Fruit fly (Drosophila melanogaster) whole organism, embryonic: ENCODE data around the gene CG14868.

ENCODE experiments used
- Bdp1 ChIP-seq: fragments of 200-800 bp; sonication (Bioruptor generic); optimal IDR thresholded peaks from 3 replicates; lab custom pipeline; 2016; ENCODE audit warnings: missing biosample characterization, missing genetic modification characterization
- CG11504 ChIP-seq: fragments of 200-800 bp; sonication (Bioruptor generic); optimal IDR thresholded peaks from 3 replicates; lab custom pipeline; 2019; ENCODE audit warnings: missing biosample characterization, mild to moderate bottlenecking, missing genetic modification characterization, moderate library complexity
- CG11723 ChIP-seq: fragments of 200-800 bp; sonication (Bioruptor generic); optimal IDR thresholded peaks from 2 replicates; lab custom pipeline; 2017; ENCODE audit warnings: missing biosample characterization, mild to moderate bottlenecking, missing genetic modification characterization
- CG13123 ChIP-seq: fragments of 200-800 bp; sonication (Bioruptor generic); optimal IDR thresholded peaks from 2 replicates; lab custom pipeline; 2016; ENCODE audit warnings: missing biosample characterization, missing genetic modification characterization
- CG13775 ChIP-seq: fragments of 200-800 bp; sonication (Bioruptor generic); optimal IDR thresholded peaks from 3 replicates; lab custom pipeline; 2017; ENCODE audit warnings: missing biosample characterization, mild to moderate bottlenecking, missing genetic modification characterization
- CG14014 ChIP-seq: fragments of 200-800 bp; sonication (Bioruptor generic); IDR thresholded peaks from 2 replicates; pipeline ENCODE4 v1.3.6; 2022; ENCODE audit warnings: missing biosample characterization, missing genetic modification characterization
- CG2129 ChIP-seq: fragments of 200-800 bp; sonication (Bioruptor generic); IDR thresholded peaks from 2 replicates; pipeline ENCODE4 v1.3.6; 2022; ENCODE audit warnings: missing biosample characterization, missing genetic modification characterization; ENCODE audit not compliant: partially characterized antibody
- CG2678 ChIP-seq: fragments of 200-800 bp; sonication (Bioruptor generic); optimal IDR thresholded peaks from 3 replicates; lab custom pipeline; 2019; ENCODE audit warnings: missing biosample characterization, mild to moderate bottlenecking, missing genetic modification characterization, moderate library complexity
- CG4820 ChIP-seq: fragments of 200-800 bp; sonication (Bioruptor generic); optimal IDR thresholded peaks from 3 replicates; lab custom pipeline; 2016; ENCODE audit warnings: missing biosample characterization, missing genetic modification characterization
- CG4854 ChIP-seq: fragments of 200-800 bp; sonication (Bioruptor generic); optimal IDR thresholded peaks from 2 replicates; lab custom pipeline; 2016; ENCODE audit warnings: missing biosample characterization, missing genetic modification characterization, inconsistent platforms
- CG6654 ChIP-seq: fragments of 200-800 bp; sonication (Bioruptor generic); optimal IDR thresholded peaks from 2 replicates; lab custom pipeline; 2017; ENCODE audit warnings: missing biosample characterization, mild to moderate bottlenecking, missing genetic modification characterization
- CG6813 ChIP-seq: fragments of 200-800 bp; sonication (Bioruptor generic); optimal IDR thresholded peaks from 2 replicates; lab custom pipeline; 2017; ENCODE audit warnings: missing biosample characterization, missing genetic modification characterization, mild to moderate bottlenecking, moderate library complexity, missing genetic modification reagents
- CG7928 ChIP-seq: fragments of 200-800 bp; sonication (Bioruptor generic); optimal IDR thresholded peaks from 2 replicates; lab custom pipeline; 2017; ENCODE audit warnings: missing biosample characterization, mild to moderate bottlenecking, missing genetic modification characterization
- CG8765 ChIP-seq: fragments of 200-800 bp; sonication (Bioruptor generic); IDR thresholded peaks from 2 replicates; pipeline ENCODE4 v1.3.6; 2022; ENCODE audit warnings: missing biosample characterization, missing genetic modification characterization
- CG9727 ChIP-seq: fragments of 200-800 bp; sonication (Bioruptor generic); optimal IDR thresholded peaks from 3 replicates; lab custom pipeline; 2017; ENCODE audit warnings: missing biosample characterization, mild to moderate bottlenecking, missing genetic modification characterization
- Dad ChIP-seq: fragments of 200-800 bp; sonication (Bioruptor generic); optimal IDR thresholded peaks from 3 replicates; lab custom pipeline; 2016; ENCODE audit warnings: missing biosample characterization, missing genetic modification characterization
- Dip3 ChIP-seq: fragments of 200-800 bp; sonication (Bioruptor generic); optimal IDR thresholded peaks from 3 replicates; lab custom pipeline; 2016; ENCODE audit warnings: missing biosample characterization, missing genetic modification characterization
- HLH3B ChIP-seq: fragments of 200-800 bp; sonication (Bioruptor generic); IDR thresholded peaks from 2 replicates; pipeline ENCODE4 v1.3.6; 2022; ENCODE audit warnings: missing biosample characterization, missing genetic modification characterization
- Hr51 ChIP-seq, 2 experiments: fragments of 200-800 bp; sonication (Bioruptor generic); optimal IDR thresholded peaks; 2 replicates in 1 of 2; 3 replicates in 1 of 2; lab custom pipeline; 2016 to 2018; ENCODE audit warnings: missing biosample characterization in 2 of 2, missing genetic modification characterization in 2 of 2, mild to moderate bottlenecking in 1 of 2, moderate library complexity in 1 of 2
- Meics ChIP-seq: fragments of 200-800 bp; sonication (Bioruptor generic); optimal IDR thresholded peaks from 2 replicates; lab custom pipeline; 2017; ENCODE audit warnings: missing biosample characterization, mild to moderate bottlenecking, missing genetic modification characterization
- Myb ChIP-seq: fragments of 200-800 bp; sonication (Bioruptor generic); optimal IDR thresholded peaks from 2 replicates; lab custom pipeline; 2016; ENCODE audit warnings: missing biosample characterization, missing genetic modification characterization
- NC2β ChIP-seq: fragments of 200-800 bp; sonication (Bioruptor generic); optimal IDR thresholded peaks from 2 replicates; lab custom pipeline; 2016; ENCODE audit warnings: missing biosample characterization, missing genetic modification characterization
- Neu2 ChIP-seq: fragments of 200-800 bp; sonication (Bioruptor generic); optimal IDR thresholded peaks from 3 replicates; lab custom pipeline; 2016; ENCODE audit warnings: missing biosample characterization, missing genetic modification characterization, borderline replicate concordance
- Nf-YA ChIP-seq: fragments of 200-800 bp; sonication (Bioruptor generic); IDR thresholded peaks from 2 replicates; pipeline ENCODE4 v1.3.6; 2022; ENCODE audit warnings: missing biosample characterization, missing genetic modification characterization
- Nf-YB ChIP-seq: fragments of 200-800 bp; sonication (Bioruptor generic); optimal IDR thresholded peaks from 3 replicates; lab custom pipeline; 2019; ENCODE audit warnings: missing biosample characterization, mild to moderate bottlenecking, missing genetic modification characterization, moderate library complexity
- Sox100B ChIP-seq: fragments of 200-800 bp; sonication (Bioruptor generic); optimal IDR thresholded peaks from 3 replicates; lab custom pipeline; 2018; ENCODE audit warnings: missing biosample characterization, mild to moderate bottlenecking, missing genetic modification characterization
- Spps ChIP-seq: fragments of 200-800 bp; sonication (Bioruptor generic); optimal IDR thresholded peaks from 2 replicates; lab custom pipeline; 2018; ENCODE audit warnings: missing biosample characterization, mild to moderate bottlenecking, missing genetic modification characterization
- TFAM ChIP-seq: fragments of 200-800 bp; sonication (Bioruptor generic); optimal IDR thresholded peaks from 2 replicates; lab custom pipeline; 2017; ENCODE audit warnings: missing biosample characterization, missing genetic modification characterization, inconsistent platforms
- Usf ChIP-seq: fragments of 200-800 bp; sonication (Bioruptor generic); optimal IDR thresholded peaks from 2 replicates; lab custom pipeline; 2017; ENCODE audit warnings: missing genotype, missing biosample characterization, missing genetic modification characterization
- al ChIP-seq: fragments of 200-800 bp; sonication (Bioruptor generic); IDR thresholded peaks from 2 replicates; pipeline ENCODE4 v1.3.6; 2022; ENCODE audit warnings: missing biosample characterization, missing genetic modification characterization
- bab2 ChIP-seq: fragments of 200-800 bp; sonication (Bioruptor generic); optimal IDR thresholded peaks from 2 replicates; lab custom pipeline; 2016; ENCODE audit warnings: missing biosample characterization, missing genetic modification characterization
- bbx ChIP-seq: fragments of 200-800 bp; sonication (Bioruptor generic); IDR thresholded peaks from 2 replicates; pipeline ENCODE4 v1.3.6; 2022; ENCODE audit warnings: missing biosample characterization, missing genetic modification characterization; ENCODE audit not compliant: partially characterized antibody
- dimm ChIP-seq: fragments of 200-800 bp; sonication (Bioruptor generic); IDR thresholded peaks from 2 replicates; pipeline ENCODE4 v1.3.6; 2022; ENCODE audit warnings: missing biosample characterization, missing genetic modification characterization
- eyg ChIP-seq: fragments of 200-800 bp; sonication (Bioruptor generic); optimal IDR thresholded peaks from 3 replicates; lab custom pipeline; 2016; ENCODE audit warnings: missing biosample characterization, missing genetic modification characterization
- fd64A ChIP-seq: fragments of 200-800 bp; sonication (Bioruptor generic); optimal IDR thresholded peaks from 3 replicates; lab custom pipeline; 2018; ENCODE audit warnings: missing biosample characterization, mild to moderate bottlenecking, missing genetic modification characterization
- fu2 ChIP-seq: fragments of 200-800 bp; sonication (Bioruptor generic); optimal IDR thresholded peaks from 2 replicates; lab custom pipeline; 2016; ENCODE audit warnings: missing biosample characterization, missing genetic modification characterization
- jigr1 ChIP-seq: fragments of 200-800 bp; sonication (Bioruptor generic); IDR thresholded peaks from 3 replicates; pipeline ENCODE4 v1.3.6; 2022; ENCODE audit warnings: missing biosample characterization, missing genetic modification characterization
- klu ChIP-seq: fragments of 200-800 bp; sonication (Bioruptor generic); IDR thresholded peaks from 2 replicates; pipeline ENCODE4 v1.3.6; 2022; ENCODE audit warnings: missing biosample characterization, missing genetic modification characterization
- knrl ChIP-seq: fragments of 200-800 bp; sonication (Bioruptor generic); IDR thresholded peaks from 3 replicates; pipeline ENCODE4 v1.3.6; 2022; ENCODE audit warnings: missing biosample characterization, missing genetic modification characterization; ENCODE audit not compliant: partially characterized antibody
- nmo ChIP-seq: fragments of 200-800 bp; sonication (Bioruptor generic); optimal IDR thresholded peaks from 2 replicates; lab custom pipeline; 2018; ENCODE audit warnings: missing biosample characterization, mild to moderate bottlenecking, missing genetic modification characterization, moderate library complexity
- p53 ChIP-seq: fragments of 200-800 bp; sonication (Bioruptor generic); optimal IDR thresholded peaks from 2 replicates; lab custom pipeline; 2016; ENCODE audit warnings: missing biosample characterization, missing genetic modification characterization
- peb ChIP-seq: fragments of 200-800 bp; sonication (Bioruptor generic); IDR thresholded peaks from 2 replicates; pipeline ENCODE4 v1.3.6; 2022; ENCODE audit warnings: missing biosample characterization, missing genetic modification characterization
- schlank ChIP-seq: fragments of 200-800 bp; sonication (Bioruptor generic); optimal IDR thresholded peaks from 2 replicates; lab custom pipeline; 2018; ENCODE audit warnings: missing biosample characterization, mild to moderate bottlenecking, missing genetic modification characterization
- sob ChIP-seq: fragments of 200-800 bp; sonication (Bioruptor generic); IDR thresholded peaks from 2 replicates; pipeline ENCODE4 v1.3.6; 2022; ENCODE audit warnings: missing biosample characterization, missing genetic modification characterization
- tll ChIP-seq, 2 experiments: fragments of 200-800 bp in 1 of 2; fragments of >200 bp in 1 of 2; sonication (Bioruptor generic) in 1 of 2; optimal IDR thresholded peaks; 2 replicates each; lab custom pipeline; 2017 to 2019; ENCODE audit warnings: missing biosample characterization in 2 of 2, missing genetic modification characterization in 2 of 2, mild to moderate bottlenecking in 1 of 2, moderate library complexity in 1 of 2
- tna ChIP-seq: fragments of 200-800 bp; sonication (Bioruptor generic); IDR thresholded peaks from 2 replicates; pipeline ENCODE4 v1.3.6; 2022; ENCODE audit warnings: missing biosample characterization, missing genetic modification characterization; ENCODE audit not compliant: partially characterized antibody
- twi ChIP-seq: fragments of 200-800 bp; optimal IDR thresholded peaks from 2 replicates; lab custom pipeline; 2019; ENCODE audit warnings: missing biosample characterization, mild to moderate bottlenecking, missing genetic modification characterization, moderate library complexity
- tx ChIP-seq: fragments of 200-800 bp; sonication (Bioruptor generic); optimal IDR thresholded peaks from 2 replicates; lab custom pipeline; 2016; ENCODE audit warnings: missing biosample characterization, missing genetic modification characterization

Gene CG14868

dm6 chr3R:15319912-15320746 lies 49.6 kb downstream of the CG14868 start, which contains the start of the genes CG6276 and CG44040 (continued):
- no peak for TF ChIP-seq CG2129 (GFP tag; lab: Robert Waterston, UW)
- peak; percentile 36 for TF ChIP-seq CG6813 (GFP tag; lab: Kevin White, UChicago)
- no peak for TF ChIP-seq tna
- no peak for TF ChIP-seq jigr1
- TF ChIP-seq Dad (GFP tag; lab: Kevin White, UChicago) = peak; percentile 60
- peak; percentile 72 for TF ChIP-seq Meics (GFP tag; lab: Kevin White, UChicago)
- peak; percentile 52 for TF ChIP-seq tx
- TF ChIP-seq bbx (GFP tag; lab: Robert Waterston, UW) = no peak
- TF ChIP-seq al (GFP tag; lab: Robert Waterston, UW) = peak; percentile 9; the same call in 1 of the 2 replicates
- no peak for TF ChIP-seq dimm (GFP tag; lab: Robert Waterston, UW)
- no peak for TF ChIP-seq knrl (GFP tag; lab: Robert Waterston, UW)
- TF ChIP-seq Myb (GFP tag; lab: Kevin White, UChicago) = no peak
- TF ChIP-seq Bdp1 (GFP tag; lab: Kevin White, UChicago) = no peak
- TF ChIP-seq CG7928 = no peak
- TF ChIP-seq fu2 (GFP tag; lab: Kevin White, UChicago) = no peak
- no peak for TF ChIP-seq peb (GFP tag; lab: Robert Waterston, UW)
- TF ChIP-seq Nf-YA = no peak
- no peak for TF ChIP-seq Spps (tag; lab: Kevin White, UChicago)
- TF ChIP-seq klu (GFP tag; lab: Robert Waterston, UW) = 0 out of 2 replicates have a peak, but pooled peaks have one; percentile 14
- TF ChIP-seq Dip3 = peak; percentile 9
- TF ChIP-seq twi (tag; lab: Kevin White, UChicago) = no peak
- TF ChIP-seq HLH3B (GFP tag; lab: Robert Waterston, UW) = 0 out of 2 replicates have a peak, but pooled peaks have one; percentile 23
- TF ChIP-seq CG13775 = peak; percentile 48
- peak; percentile 22 for TF ChIP-seq CG11723
- TF ChIP-seq Hr51 (GFP tag; optimal IDR thresholded peaks at IDR 0.05; lab: Kevin White, UChicago) = peak in 1 of 2 experiments; percentile 57
- peak; percentile 51 for TF ChIP-seq CG9727 (GFP tag; lab: Kevin White, UChicago)
- TF ChIP-seq fd64A (GFP tag; lab: Kevin White, UChicago) = peak; percentile 39
- TF ChIP-seq CG6654 (GFP tag; lab: Kevin White, UChicago) = no peak
- TF ChIP-seq TFAM (GFP tag; lab: Kevin White, UChicago) = no peak
- no peak for TF ChIP-seq Sox100B
- no peak for TF ChIP-seq NC2β (GFP tag; lab: Kevin White, UChicago)
- peak; percentile 6 for TF ChIP-seq schlank (tag; lab: Kevin White, UChicago)
- peak; percentile 65 for TF ChIP-seq CG2678 (tag; lab: Kevin White, UChicago)
- peak; percentile 23 for TF ChIP-seq p53 (GFP tag; lab: Kevin White, UChicago)
- no peak for TF ChIP-seq Nf-YB (GFP tag; lab: Kevin White, UChicago)
- TF ChIP-seq bab2 (GFP tag; lab: Kevin White, UChicago) = peak; percentile 24
- TF ChIP-seq CG13123 = no peak
- TF ChIP-seq nmo (GFP tag; lab: Kevin White, UChicago) = peak; percentile 34
- TF ChIP-seq sob = peak; percentile 56
- peak; percentile 54; the same call in 1 of the 2 replicates for TF ChIP-seq CG14014
- TF ChIP-seq eyg (GFP tag; lab: Kevin White, UChicago) = no peak
- TF ChIP-seq tll (GFP tag; optimal IDR thresholded peaks at IDR 0.05; lab: Kevin White, UChicago) = no peak
- TF ChIP-seq Neu2 (GFP tag; lab: Kevin White, UChicago) = no peak
- peak; percentile 11 for TF ChIP-seq Usf
- peak; percentile 25 for TF ChIP-seq CG4854 (GFP tag; lab: Kevin White, UChicago)
- peak; percentile 64 for TF ChIP-seq CG11504 (tag; lab: Kevin White, UChicago)
- no peak; the same call in 1 of the 2 replicates for TF ChIP-seq CG8765
- peak; percentile 99 for TF ChIP-seq CG4820 (GFP tag; lab: Kevin White, UChicago)
